Worm (Caenorhabditis elegans) whole organism, L3 larva: Measurements from ENCODE around the gene twk-32.

Source experiments
- aly-2 ChIP-seq: fragments of 150-350 bp; optimal IDR thresholded peaks from 2 replicates; lab custom pipeline; 2014; ENCODE audit warnings: missing biosample characterization, missing genetic modification characterization
- ama-1 ChIP-seq: fragments of 150-350 bp; optimal IDR thresholded peaks from 2 replicates; lab custom pipeline; 2018
- ceh-16 ChIP-seq: sonication (generic microtip); optimal IDR thresholded peaks from 2 replicates; lab custom pipeline; 2017; ENCODE audit warnings: missing biosample characterization, missing genetic modification characterization
- ceh-28 ChIP-seq: fragments of 150-350 bp; optimal IDR thresholded peaks from 2 replicates; lab custom pipeline; 2014; ENCODE audit warnings: missing biosample characterization, missing genetic modification reagents, missing genetic modification characterization
- ceh-82 ChIP-seq: fragments of 150-350 bp; optimal IDR thresholded peaks from 2 replicates; lab custom pipeline; 2014; ENCODE audit warnings: missing biosample characterization, missing genetic modification characterization
- ceh-9 ChIP-seq: sonication (generic microtip); optimal IDR thresholded peaks from 2 replicates; lab custom pipeline; 2018; ENCODE audit warnings: missing biosample characterization, missing genetic modification characterization
- daf-12 ChIP-seq: fragments of 150-350 bp; optimal IDR thresholded peaks from 2 replicates; lab custom pipeline; 2014; ENCODE audit warnings: missing biosample characterization, missing genetic modification reagents, missing genetic modification characterization
- egl-27 ChIP-seq: sonication (generic microtip); optimal IDR thresholded peaks from 4 replicates; lab custom pipeline; 2017; ENCODE audit warnings: missing biosample characterization, missing genetic modification reagents, missing genetic modification characterization
- egl-5 ChIP-seq: fragments of 150-350 bp; optimal IDR thresholded peaks from 2 replicates; lab custom pipeline; 2017; ENCODE audit warnings: missing biosample characterization, missing genetic modification reagents, missing genetic modification characterization, inconsistent platforms
- elt-2 ChIP-seq: sonication (generic microtip); optimal IDR thresholded peaks from 2 replicates; lab custom pipeline; 2016; ENCODE audit warnings: missing genetic modification reagents, mild to moderate bottlenecking, missing genetic modification characterization, missing compliant biosample characterization
- elt-3 ChIP-seq, 3 experiments: fragments of 150-350 bp in 1 of 3; sonication (generic microtip) in 2 of 3; optimal IDR thresholded peaks; 2 replicates in 2 of 3; 4 replicates in 1 of 3; lab custom pipeline; 2014 to 2017; ENCODE audit warnings: missing biosample characterization in 3 of 3, missing genetic modification characterization in 3 of 3
- fkh-10 ChIP-seq: sonication (generic microtip); optimal IDR thresholded peaks from 2 replicates; lab custom pipeline; 2017; ENCODE audit warnings: missing biosample characterization, missing genetic modification reagents, missing genetic modification characterization
- fkh-2 ChIP-seq: fragments of 150-350 bp; optimal IDR thresholded peaks from 2 replicates; lab custom pipeline; 2014; ENCODE audit warnings: missing biosample characterization, missing genetic modification reagents, missing genetic modification characterization
- fos-1 ChIP-seq: fragments of 150-350 bp; optimal IDR thresholded peaks from 2 replicates; lab custom pipeline; 2014; ENCODE audit warnings: missing biosample characterization, missing genetic modification characterization
- lin-15B ChIP-seq: fragments of 150-350 bp; optimal IDR thresholded peaks from 2 replicates; lab custom pipeline; 2014; ENCODE audit warnings: missing biosample characterization, missing genetic modification characterization
- lin-39 ChIP-seq: fragments of 150-350 bp; optimal IDR thresholded peaks from 2 replicates; lab custom pipeline; 2018; ENCODE audit warnings: missing biosample characterization, missing genetic modification reagents, missing genetic modification characterization
- lsy-12 ChIP-seq: sonication (generic microtip); optimal IDR thresholded peaks from 2 replicates; lab custom pipeline; 2016; ENCODE audit warnings: mild to moderate bottlenecking, missing genetic modification characterization, missing compliant biosample characterization
- mdl-1 ChIP-seq: fragments of 150-350 bp; optimal IDR thresholded peaks from 2 replicates; lab custom pipeline; 2014; ENCODE audit warnings: missing biosample characterization, missing genetic modification characterization
- nfya-1 ChIP-seq: sonication (generic microtip); optimal IDR thresholded peaks from 2 replicates; lab custom pipeline; 2017; ENCODE audit warnings: missing genetic modification characterization, mild to moderate bottlenecking, missing compliant biosample characterization, antibody characterized with exemption, moderate library complexity; ENCODE audit not compliant: insufficient read depth
- nhr-23 ChIP-seq: fragments of 150-350 bp; optimal IDR thresholded peaks from 2 replicates; lab custom pipeline; 2014; ENCODE audit warnings: missing biosample characterization, missing genetic modification reagents, missing genetic modification characterization
- nhr-237 ChIP-seq: fragments of 150-350 bp; optimal IDR thresholded peaks from 2 replicates; lab custom pipeline; 2014; ENCODE audit warnings: missing biosample characterization, missing genetic modification characterization
- nhr-28 ChIP-seq: fragments of 150-350 bp; optimal IDR thresholded peaks from 2 replicates; lab custom pipeline; 2014; ENCODE audit warnings: missing biosample characterization, missing genetic modification characterization
- nhr-43 ChIP-seq: sonication (generic microtip); optimal IDR thresholded peaks from 2 replicates; lab custom pipeline; 2016; ENCODE audit warnings: mild to moderate bottlenecking, missing genetic modification characterization, missing compliant biosample characterization; ENCODE audit not compliant: poor library complexity, severe bottlenecking
- nhr-77 ChIP-seq: fragments of 150-350 bp; optimal IDR thresholded peaks from 2 replicates; lab custom pipeline; 2014; ENCODE audit warnings: missing biosample characterization, missing genetic modification characterization
- pha-4 ChIP-seq: fragments of 150-350 bp; optimal IDR thresholded peaks from 2 replicates; lab custom pipeline; 2014; ENCODE audit warnings: missing biosample characterization, missing genetic modification reagents, missing genetic modification characterization
- pqm-1 ChIP-seq: fragments of 150-350 bp; optimal IDR thresholded peaks from 2 replicates; lab custom pipeline; 2017; ENCODE audit warnings: missing biosample characterization, missing genetic modification characterization, inconsistent platforms
- skn-1 ChIP-seq: fragments of 150-350 bp; optimal IDR thresholded peaks from 2 replicates; lab custom pipeline; 2014; ENCODE audit warnings: missing biosample characterization, missing genetic modification characterization
- snpc-4 ChIP-seq: fragments of 150-350 bp; optimal IDR thresholded peaks from 2 replicates; lab custom pipeline; 2014; ENCODE audit warnings: missing biosample characterization, missing genetic modification characterization
- unc-39 ChIP-seq: sonication (generic microtip); optimal IDR thresholded peaks from 4 replicates; lab custom pipeline; 2017; ENCODE audit warnings: missing biosample characterization, missing genetic modification characterization
- zag-1 ChIP-seq: fragments of 150-350 bp; optimal IDR thresholded peaks from 2 replicates; lab custom pipeline; 2014; ENCODE audit warnings: missing biosample characterization, missing genetic modification characterization
- ztf-4 ChIP-seq: fragments of 150-350 bp; optimal IDR thresholded peaks from 2 replicates; lab custom pipeline; 2014; ENCODE audit warnings: missing biosample characterization, missing genetic modification characterization

Gene twk-32

DNA sequence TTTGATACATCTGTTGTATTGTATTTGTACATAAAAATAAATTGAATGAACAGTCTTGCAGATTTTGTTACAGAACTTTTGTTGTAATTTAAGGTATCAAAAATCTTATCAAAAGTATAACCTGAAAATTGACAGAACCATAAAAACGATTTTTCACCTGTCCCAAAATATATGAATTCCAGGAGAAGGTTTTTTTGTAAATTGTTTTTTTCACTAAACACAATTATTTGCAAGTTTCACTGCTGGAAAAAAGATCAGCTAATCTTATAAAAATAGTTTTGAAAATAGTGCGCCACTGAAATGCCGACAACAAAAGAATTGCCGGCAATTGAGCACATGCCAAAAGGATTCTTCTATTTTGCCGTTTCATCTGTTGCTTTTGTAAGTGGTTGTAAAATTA lies 46.7 kb downstream of the twk-32 start, which contains the start of gene srx-130:
Gene srx-130 (plus strand): TSS at position 301 of the 400 bp plus-strand sequence.
- TF ChIP-seq nfya-1 (tag; lab: Kevin White, UChicago): no peak
- TF ChIP-seq ztf-4 (tag; lab: Kevin White, UChicago): no peak
- no peak for TF ChIP-seq pqm-1
- no peak for TF ChIP-seq zag-1 (tag; lab: Kevin White, UChicago)
- TF ChIP-seq fkh-10: no peak
- TF ChIP-seq egl-5 (tag; lab: Kevin White, UChicago): no peak
- TF ChIP-seq nhr-23 (tag; lab: Kevin White, UChicago): no peak
- no peak for TF ChIP-seq mdl-1 (tag; lab: Kevin White, UChicago)
- TF ChIP-seq fos-1: no peak
- TF ChIP-seq pha-4 (tag; lab: Kevin White, UChicago): no peak
- no peak for TF ChIP-seq skn-1 (tag; lab: Kevin White, UChicago)
- TF ChIP-seq lin-39: no peak

DNA sequence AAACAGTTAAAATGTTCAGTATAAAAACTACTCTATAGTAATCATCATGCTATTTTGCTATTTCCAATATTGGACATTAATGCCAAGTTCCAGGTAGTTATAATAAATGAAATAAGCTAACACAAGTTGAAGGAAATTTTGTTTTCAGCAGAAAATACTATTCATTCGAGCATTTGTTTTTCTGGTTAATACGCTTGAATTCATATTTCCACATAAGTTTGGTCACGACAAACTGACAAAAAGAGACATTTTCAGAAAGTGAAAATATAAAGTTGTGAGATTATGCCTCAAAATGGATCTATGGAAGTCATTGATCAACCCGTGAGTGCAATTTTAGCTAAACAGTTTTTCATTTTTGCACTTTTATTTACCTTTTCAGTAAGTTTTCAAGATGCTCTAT lies 48.7 kb downstream of the twk-32 start, which contains the start of gene srx-131:
Gene srx-131 (plus strand): TSS at position 301 of the 400 bp plus-strand sequence.
- no peak for TF ChIP-seq ama-1 (lab: Kevin White, UChicago)
- TF ChIP-seq nhr-43 (tag; lab: Kevin White, UChicago): no peak
- TF ChIP-seq ceh-16 (tag; lab: Kevin White, UChicago): no peak
- no peak for TF ChIP-seq aly-2
- no peak for TF ChIP-seq elt-2 (tag; lab: Kevin White, UChicago)
- TF ChIP-seq, all 47 proteins: peak for 0

DNA sequence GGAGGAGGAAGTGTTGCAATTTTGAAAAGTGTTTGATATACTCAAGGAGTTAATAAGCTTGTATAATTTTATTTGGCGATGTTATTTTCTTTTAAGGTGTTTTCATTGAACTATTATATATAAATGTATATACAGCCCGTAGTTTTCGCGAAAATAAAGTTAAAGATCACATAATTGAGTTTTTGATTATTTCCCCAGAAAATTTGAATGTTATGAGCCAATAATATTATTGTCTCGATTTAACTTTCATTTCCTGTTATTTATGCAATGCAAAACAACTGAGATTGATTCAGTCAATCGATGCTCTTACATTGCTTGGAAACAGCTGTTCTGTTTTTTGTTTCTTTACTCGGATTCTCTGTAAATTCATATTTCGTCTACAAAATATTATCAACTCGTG lies 51.9 kb downstream of the twk-32 start, which contains the start of gene srx-133:
Gene srx-133 (plus strand): TSS at position 301 of the 400 bp plus-strand sequence.
- TF ChIP-seq ceh-28 (tag; lab: Kevin White, UChicago): no peak
- no peak for TF ChIP-seq snpc-4
- no peak for TF ChIP-seq nhr-237 (tag; lab: Kevin White, UChicago)
- no peak for TF ChIP-seq egl-5 (tag; lab: Kevin White, UChicago)
- TF ChIP-seq ceh-82 (tag; lab: Kevin White, UChicago): no peak
- no peak for TF ChIP-seq fkh-2 (tag; lab: Kevin White, UChicago)
- no peak for TF ChIP-seq ama-1 (lab: Kevin White, UChicago)
- TF ChIP-seq daf-12 (tag; lab: Kevin White, UChicago): no peak
- no peak for TF ChIP-seq nhr-28 (tag; lab: Kevin White, UChicago)
- no peak for TF ChIP-seq pqm-1
- TF ChIP-seq unc-39 (tag; lab: Kevin White, UChicago): no peak
- no peak for TF ChIP-seq skn-1 (tag; lab: Kevin White, UChicago)

DNA sequence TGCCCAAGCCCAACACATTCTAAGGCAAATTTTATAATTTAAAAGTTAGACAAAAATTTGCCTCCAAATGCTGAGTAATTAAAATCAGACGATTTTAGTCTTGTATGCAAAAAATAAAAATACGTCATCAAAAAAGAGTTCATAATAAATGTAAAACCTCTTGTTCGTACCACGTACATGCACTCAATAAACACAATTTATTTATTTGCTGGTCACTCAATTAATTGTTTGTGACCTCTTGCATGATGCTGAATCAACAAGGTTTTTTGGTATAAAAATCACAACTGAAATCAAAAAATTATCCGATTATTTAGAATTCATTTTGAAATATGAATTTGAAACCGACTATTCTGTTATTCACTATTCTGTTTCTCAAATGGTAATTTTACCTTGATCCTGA lies 53.7 kb downstream of the twk-32 start, which contains the start of gene hpx-2:
Gene hpx-2 (plus strand): TSS at position 301 of the 400 bp plus-strand sequence.
- TF ChIP-seq lsy-12 (tag; lab: Kevin White, UChicago) (no peak), elt-3 (tag; optimal IDR thresholded peaks at IDR 0.05; lab: Kevin White, UChicago) (no peak), fos-1 (no peak), ceh-9 (tag; lab: Kevin White, UChicago) (no peak), egl-27 (tag; lab: Kevin White, UChicago) (no peak), pqm-1 (no peak), nhr-77 (tag; lab: Kevin White, UChicago) (no peak), elt-2 (tag; lab: Kevin White, UChicago) (no peak), mdl-1 (tag; lab: Kevin White, UChicago) (no peak), ceh-28 (tag; lab: Kevin White, UChicago) (no peak), lin-15B (tag; lab: Kevin White, UChicago) (no peak)
- TF ChIP-seq, all 47 proteins: peak for 0
